Fruit fly (Drosophila melanogaster): ENCODE measurements around the gene CG10477.

DNA sequence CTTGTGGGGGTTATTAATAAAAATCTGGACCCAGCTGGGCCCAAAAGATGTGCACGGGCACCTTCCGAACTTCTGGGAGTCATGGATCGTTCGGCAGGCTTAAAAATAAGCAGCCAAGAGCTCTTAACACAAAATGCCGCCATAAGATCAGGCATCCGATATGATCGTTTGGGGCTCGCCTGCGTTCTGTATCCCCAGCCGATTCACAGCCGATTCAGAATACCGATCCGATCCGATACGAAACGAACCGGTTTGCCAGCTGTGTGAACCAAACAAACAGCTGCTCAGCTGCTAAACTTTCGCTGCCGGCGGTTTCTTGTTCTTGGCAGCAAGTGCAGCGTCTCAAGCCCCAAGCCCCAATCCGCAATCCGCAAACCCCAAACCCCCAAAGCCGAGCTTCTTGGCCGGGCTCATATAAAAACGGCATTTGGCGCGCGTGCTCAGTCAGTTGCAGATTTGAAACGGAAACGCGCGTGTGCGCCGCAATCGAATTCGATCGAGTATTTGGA lies 31.5 kb upstream of the CG10477 start, which contains the start of gene CG42269:
- no peak for TF ChIP-seq pan (optimal IDR thresholded peaks at IDR 0.05)
- TF ChIP-seq psq (optimal IDR thresholded peaks at IDR 0.05), result no peak
- no peak for TF ChIP-seq CG8478 (optimal IDR thresholded peaks at IDR 0.05)
- TF ChIP-seq usp (GFP tag; optimal IDR thresholded peaks at IDR 0.05), result no peak
- TF ChIP-seq EcR (GFP tag; optimal IDR thresholded peaks at IDR 0.05), result no peak
- TF ChIP-seq Dll (optimal IDR thresholded peaks at IDR 0.05), result no peak

Measured in whole organism.